Worm (Caenorhabditis elegans) whole organism, young adult: Measurements from ENCODE around the gene ncx-6.

Experiments
- F57A8.1 ChIP-seq: fragments of 200-800 bp; sonication (Bioruptor generic); optimal IDR thresholded peaks from 2 replicates; lab custom pipeline; 2018; ENCODE audit warnings: mild to moderate bottlenecking, missing genetic modification characterization, moderate library complexity, missing compliant biosample characterization
- ama-1 ChIP-seq, 3 experiments: fragments of 150-350 bp in 1 of 3; sonication (generic microtip) in 2 of 3; optimal IDR thresholded peaks; 2 replicates each; lab custom pipeline; 2014 to 2018; ENCODE audit warnings: missing biosample characterization in 2 of 3, missing genetic modification characterization in 2 of 3, missing genetic modification reagents in 2 of 3
- atf-7 ChIP-seq: sonication (generic microtip); optimal IDR thresholded peaks from 2 replicates; lab custom pipeline; 2017; ENCODE audit warnings: mild to moderate bottlenecking, missing genetic modification characterization, missing compliant biosample characterization
- hlh-12 ChIP-seq: sonication (generic microtip); optimal IDR thresholded peaks from 2 replicates; lab custom pipeline; 2016; ENCODE audit warnings: missing genetic modification characterization, missing compliant biosample characterization
- lin-26 ChIP-seq: fragments of 200-800 bp; sonication (Bioruptor generic); IDR thresholded peaks from 2 replicates; pipeline ENCODE4 v1.3.6; 2022; ENCODE audit warnings: missing genetic modification reagents, missing genetic modification characterization, missing compliant biosample characterization
- madf-10 ChIP-seq: sonication (generic microtip); optimal IDR thresholded peaks from 2 replicates; lab custom pipeline; 2016; ENCODE audit warnings: mild to moderate bottlenecking, missing genetic modification characterization, missing compliant biosample characterization
- mes-4 ChIP-seq: sonication (generic microtip); optimal IDR thresholded peaks from 2 replicates; lab custom pipeline; 2016; ENCODE audit warnings: missing genotype, missing genetic modification characterization, missing compliant biosample characterization
- pha-4 ChIP-seq: fragments of 150-350 bp; sonication (generic microtip); optimal IDR thresholded peaks from 2 replicates; lab custom pipeline; 2014; ENCODE audit warnings: missing biosample characterization, missing genetic modification reagents, missing genetic modification characterization
- snpc-4 ChIP-seq, 5 experiments: fragments of 150-350 bp in 1 of 5; sonication (generic microtip) in 4 of 5; optimal IDR thresholded peaks; 2 replicates each; lab custom pipeline; 2014 to 2018; ENCODE audit warnings: missing genetic modification characterization in 5 of 5, missing biosample characterization in 3 of 5, antibody characterized with exemption in 2 of 5, mild to moderate bottlenecking in 2 of 5, missing compliant biosample characterization in 2 of 5, missing genotype in 2 of 5, moderate library complexity in 2 of 5, missing genetic modification reagents in 1 of 5
- tbx-9 ChIP-seq: sonication (generic microtip); optimal IDR thresholded peaks from 2 replicates; lab custom pipeline; 2016; ENCODE audit warnings: borderline replicate concordance, missing genetic modification characterization, inconsistent platforms, missing compliant biosample characterization
- ztf-25 ChIP-seq: fragments of 200-800 bp; sonication (Bioruptor generic); IDR thresholded peaks from 2 replicates; pipeline ENCODE4 v1.3.6; 2022; ENCODE audit warnings: missing genetic modification reagents, missing genetic modification characterization, missing compliant biosample characterization

DNA sequence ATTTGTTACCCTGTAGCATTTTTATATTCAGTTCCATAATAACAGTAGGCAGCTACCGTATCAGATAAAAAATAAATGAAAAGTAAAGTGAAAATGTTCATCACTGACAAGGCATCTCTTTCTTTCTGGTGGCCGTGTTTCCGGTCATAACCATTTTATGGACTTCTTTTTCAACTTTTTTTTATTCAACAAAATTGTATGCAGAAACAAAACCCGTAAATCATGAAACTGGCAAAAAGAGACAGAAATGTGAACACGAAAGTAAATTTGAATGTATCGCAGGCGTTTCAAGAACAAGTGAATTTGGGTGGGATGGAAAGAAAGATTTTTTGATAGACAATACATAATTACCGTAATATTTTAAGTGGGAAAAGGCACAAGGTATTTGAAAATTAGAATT, 11.4 kb upstream of the ncx-6 start, which contains the start of gene clec-162:
- no peak for TF ChIP-seq ama-1 (optimal IDR thresholded peaks at IDR 0.05; lab: Kevin White, UChicago)
- no peak for TF ChIP-seq ama-1 (GFP tag; optimal IDR thresholded peaks at IDR 0.05; lab: Kevin White, UChicago)
- no peak for TF ChIP-seq ztf-25 (GFP tag; lab: Robert Waterston, UW)
- no peak for TF ChIP-seq F57A8.1 (GFP tag; lab: Kevin White, UChicago)
- no peak for TF ChIP-seq madf-10 (tag; lab: Kevin White, UChicago)
- TF ChIP-seq hlh-12 (tag; lab: Kevin White, UChicago) = no peak
- no peak for TF ChIP-seq tbx-9
- no peak for TF ChIP-seq pha-4 (tag; lab: Kevin White, UChicago)
- no peak for TF ChIP-seq atf-7 (tag; lab: Kevin White, UChicago)
- TF ChIP-seq lin-26 = no peak
- TF ChIP-seq mes-4 (tag; lab: Kevin White, UChicago) = no peak
- no peak for TF ChIP-seq snpc-4 (GFP tag; optimal IDR thresholded peaks at IDR 0.05; lab: Kevin White, UChicago)
- TF ChIP-seq snpc-4 (tag; optimal IDR thresholded peaks at IDR 0.05; lab: Kevin White, UChicago) = no peak
